Worm (Caenorhabditis elegans): ENCODE results near the gene str-250.

The str-250 gene

ce11 chrV:13949010-13949409 lies 30.6 kb downstream of the str-250 start, which contains the start of gene R10D12.6:
R10D12.6 (plus strand) TSS chrV:13949310.
- no peak for TF ChIP-seq che-1 (tag; optimal IDR thresholded peaks at IDR 0.05)
- no peak for TF ChIP-seq fkh-6 (tag; optimal IDR thresholded peaks at IDR 0.05)
- no peak for TF ChIP-seq ama-1 (optimal IDR thresholded peaks at IDR 0.05)
- no peak for TF ChIP-seq ztf-16 (tag; optimal IDR thresholded peaks at IDR 0.05)
- no peak for TF ChIP-seq pag-3 (tag; optimal IDR thresholded peaks at IDR 0.05; ENCODE audit: borderline replicate concordance)
- no peak for TF ChIP-seq ceh-18 (tag; optimal IDR thresholded peaks at IDR 0.05)
- no peak for TF ChIP-seq fkh-10 (GFP tag; optimal IDR thresholded peaks at IDR 0.05)
- no peak for TF ChIP-seq nhr-232 (tag; optimal IDR thresholded peaks at IDR 0.05)
- no peak for TF ChIP-seq sox-2 (GFP tag; IDR thresholded peaks at IDR 0.05)
- no peak for TF ChIP-seq npax-4 (tag; optimal IDR thresholded peaks at IDR 0.05)
- no peak for TF ChIP-seq ceh-14 (tag; optimal IDR thresholded peaks at IDR 0.05)
- no peak for TF ChIP-seq ref-2 (tag; optimal IDR thresholded peaks at IDR 0.05)
- TF ChIP-seq fax-1 (tag; optimal IDR thresholded peaks at IDR 0.05): no peak
- no peak for TF ChIP-seq pat-9 (tag; optimal IDR thresholded peaks at IDR 0.05)
- TF ChIP-seq dmd-4 (tag; optimal IDR thresholded peaks at IDR 0.05; ENCODE audit: borderline replicate concordance): no peak

- TF ChIP-seq fkh-10 (GFP tag; optimal IDR thresholded peaks at IDR 0.05): no peak
- no peak for TF ChIP-seq sdc-2 (tag; optimal IDR thresholded peaks at IDR 0.05)
- TF ChIP-seq elt-4 (tag; optimal IDR thresholded peaks at IDR 0.05): no peak
- no peak for TF ChIP-seq rnt-1 (tag; optimal IDR thresholded peaks at IDR 0.05)
- TF ChIP-seq pat-9 (tag; optimal IDR thresholded peaks at IDR 0.05): no peak
- TF ChIP-seq pag-3 (tag; optimal IDR thresholded peaks at IDR 0.05; ENCODE audit: borderline replicate concordance): no peak
- no peak for TF ChIP-seq hlh-8 (tag; optimal IDR thresholded peaks at IDR 0.05)
- no peak for TF ChIP-seq ceh-6 (GFP tag; optimal IDR thresholded peaks at IDR 0.05)
- no peak for TF ChIP-seq tbx-7 (tag; optimal IDR thresholded peaks at IDR 0.05)
- TF ChIP-seq che-1 (tag; optimal IDR thresholded peaks at IDR 0.05): no peak
Observed at ce11 chrV:13949752-13950151, 31.3 kb downstream of the str-250 start, which contains the start of gene R10D12.7. R10D12.7 (plus strand) TSS chrV:13950052.

ce11 chrV:13953191-13953590 lies 34.8 kb downstream of the str-250 start, which contains the start of gene R10D12.8:
R10D12.8 (minus strand) TSS chrV:13953291.
- TF ChIP-seq ceh-2 (tag; optimal IDR thresholded peaks at IDR 0.05) (no peak), ceh-9 (tag; optimal IDR thresholded peaks at IDR 0.05) (no peak), eyg-1 (tag; optimal IDR thresholded peaks at IDR 0.05) (no peak), ceh-18 (tag; optimal IDR thresholded peaks at IDR 0.05) (no peak), gmeb-2 (tag; optimal IDR thresholded peaks at IDR 0.05) (no peak), hlh-6 (tag; optimal IDR thresholded peaks at IDR 0.05) (no peak), K09A11.1 (tag; optimal IDR thresholded peaks at IDR 0.05; ENCODE audit: insufficient read depth) (no peak), elt-2 (tag; optimal IDR thresholded peaks at IDR 0.05) (no peak), ceh-22 (tag; optimal IDR thresholded peaks at IDR 0.05) (no peak), lim-6 (tag; optimal IDR thresholded peaks at IDR 0.05) (no peak), pha-4 (tag; optimal IDR thresholded peaks at IDR 0.05) (no peak), hlh-15 (tag; optimal IDR thresholded peaks at IDR 0.05) (no peak), ceh-31 (tag; optimal IDR thresholded peaks at IDR 0.05) (no peak), ceh-30 (tag; optimal IDR thresholded peaks at IDR 0.05) (no peak)

DNA sequence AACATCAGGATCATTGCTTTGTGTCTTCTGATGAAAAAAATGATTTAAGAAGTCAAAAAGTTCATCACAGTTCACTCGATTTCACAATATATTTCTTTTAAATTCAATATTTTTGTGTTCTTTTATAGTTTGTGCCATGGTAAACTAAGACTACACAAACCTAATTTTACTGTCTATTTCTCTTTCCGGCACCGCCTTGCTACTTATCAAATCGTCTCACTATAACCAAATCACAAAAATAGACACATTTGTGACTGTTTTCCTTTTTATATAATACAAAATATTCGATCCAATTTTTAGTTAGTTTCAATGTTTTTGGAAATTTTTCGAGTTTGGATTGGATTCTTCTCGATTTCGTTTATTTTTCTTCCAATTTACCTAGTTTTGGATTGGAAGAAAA lies 35.6 kb downstream of the str-250 start, which contains the start of gene swt-6:
Gene swt-6 (plus strand): TSS at position 301 of the 400 bp plus-strand sequence.
- TF ChIP-seq ceh-30 (tag; optimal IDR thresholded peaks at IDR 0.05): no peak
- TF ChIP-seq ceh-19 (GFP tag; optimal IDR thresholded peaks at IDR 0.05): no peak
- no peak for TF ChIP-seq ztf-16 (tag; optimal IDR thresholded peaks at IDR 0.05)
- TF ChIP-seq T23F11.4 (GFP tag; optimal IDR thresholded peaks at IDR 0.05): no peak
- TF ChIP-seq zip-5 (tag; optimal IDR thresholded peaks at IDR 0.05): no peak
- TF ChIP-seq ceh-48 (tag; optimal IDR thresholded peaks at IDR 0.05): no peak
- TF ChIP-seq tbx-7 (tag; optimal IDR thresholded peaks at IDR 0.05): no peak
- no peak for TF ChIP-seq ahr-1 (tag; optimal IDR thresholded peaks at IDR 0.05)
- TF ChIP-seq elt-2 (tag; optimal IDR thresholded peaks at IDR 0.05): no peak
- TF ChIP-seq ref-2 (tag; optimal IDR thresholded peaks at IDR 0.05): no peak
